Fruit fly (Drosophila melanogaster): ENCODE results near the gene ND-ASHI.

ND-ASHI gene

dm6 chrX:6654198-6654831, 24.6 kb downstream of the ND-ASHI start, which contains the start of the genes CG3226 and Cdc7 (continued):
- no peak for TF ChIP-seq CG16815 (GFP tag; optimal IDR thresholded peaks at IDR 0.05)
- TF ChIP-seq CG3726 (GFP tag; IDR thresholded peaks at IDR 0.05): no peak
- peak; percentile 61 for TF ChIP-seq D19B (GFP tag; optimal IDR thresholded peaks at IDR 0.05)
- TF ChIP-seq eyg (GFP tag; optimal IDR thresholded peaks at IDR 0.05): peak; percentile 17
- no peak; the same call in 3 of the 4 replicates for TF ChIP-seq Gug (GFP tag; IDR thresholded peaks at IDR 0.05)
- TF ChIP-seq CG10321 (GFP tag; IDR thresholded peaks at IDR 0.05): peak; percentile 39; the same call in 1 of the 2 replicates
- TF ChIP-seq NC2α (GFP tag; optimal IDR thresholded peaks at IDR 0.05): no peak
- peak; percentile 48 for TF ChIP-seq az2 (GFP tag; optimal IDR thresholded peaks at IDR 0.05)
- peak; percentile 46 for TF ChIP-seq CG9609 (GFP tag; optimal IDR thresholded peaks at IDR 0.05)
- peak; percentile 38 for TF ChIP-seq pb (GFP tag; optimal IDR thresholded peaks at IDR 0.05)
- peak; percentile 75 for TF ChIP-seq BEAF-32 (GFP tag; optimal IDR thresholded peaks at IDR 0.05)
- peak; percentile 37; the same call in 1 of the 2 replicates for TF ChIP-seq CG11247 (GFP tag; IDR thresholded peaks at IDR 0.05)
- TF ChIP-seq Neu2 (GFP tag; optimal IDR thresholded peaks at IDR 0.05; ENCODE audit: borderline replicate concordance): no peak
- peak; percentile 63; the same call in 1 of the 2 replicates for TF ChIP-seq hbn (GFP tag; IDR thresholded peaks at IDR 0.05; ENCODE audit: partially characterized antibody)
- peak; percentile 73 for TF ChIP-seq CG10431 (GFP tag; optimal IDR thresholded peaks at IDR 0.05)
- 0 out of 2 replicates have a peak, but pooled peaks have one; percentile 49 for TF ChIP-seq ttk (GFP tag; IDR thresholded peaks at IDR 0.05)
- peak; percentile 46; the same call in 1 of the 2 replicates for TF ChIP-seq CG14014 (GFP tag; IDR thresholded peaks at IDR 0.05)
- peak; percentile 54; the same call in 1 of the 3 replicates for TF ChIP-seq H15 (GFP tag; IDR thresholded peaks at IDR 0.05)
- TF ChIP-seq CG11456 (GFP tag; IDR thresholded peaks at IDR 0.05): peak; percentile 78; the same call in 2 of the 3 replicates
- TF ChIP-seq CG15601 (tag; optimal IDR thresholded peaks at IDR 0.05): peak; percentile 71
- peak; percentile 52 for TF ChIP-seq trem (tag; optimal IDR thresholded peaks at IDR 0.05)
- TF ChIP-seq Hey (tag; optimal IDR thresholded peaks at IDR 0.05): peak; percentile 40
- TF ChIP-seq knrl (GFP tag; IDR thresholded peaks at IDR 0.05; ENCODE audit: partially characterized antibody): peak; percentile 75
- no peak for TF ChIP-seq Kr (GFP tag; optimal IDR thresholded peaks at IDR 0.05)
- TF ChIP-seq CTCF (GFP tag; optimal IDR thresholded peaks at IDR 0.05): peak; percentile 48
- TF ChIP-seq ind (GFP tag; optimal IDR thresholded peaks at IDR 0.05): peak; percentile 26
- TF ChIP-seq bab2 (GFP tag; optimal IDR thresholded peaks at IDR 0.05): peak; percentile 35
- TF ChIP-seq CG12219 (GFP tag; optimal IDR thresholded peaks at IDR 0.05): peak; percentile 49
- peak; percentile 25 to 46 for TF ChIP-seq dpn (GFP tag; optimal IDR thresholded peaks at IDR 0.05)
- TF ChIP-seq CG14860 (GFP tag; IDR thresholded peaks at IDR 0.05; ENCODE audit: partially characterized antibody): peak; percentile 56
- TF ChIP-seq Rfx (GFP tag; IDR thresholded peaks at IDR 0.05): peak; percentile 83
- peak; percentile 51 for TF ChIP-seq tio (GFP tag; optimal IDR thresholded peaks at IDR 0.05)
- peak; percentile 42; the same call in 1 of the 2 replicates for TF ChIP-seq ara (GFP tag; IDR thresholded peaks at IDR 0.05)
- peak; percentile 87 for TF ChIP-seq NfI (GFP tag; optimal IDR thresholded peaks at IDR 0.05)
- TF ChIP-seq wek (GFP tag; optimal IDR thresholded peaks at IDR 0.05): peak; percentile 74
- TF ChIP-seq disco-r (GFP tag; optimal IDR thresholded peaks at IDR 0.05): peak; percentile 10
- TF ChIP-seq klu (GFP tag; IDR thresholded peaks at IDR 0.05): no peak
- no peak for TF ChIP-seq Lpt (GFP tag; optimal IDR thresholded peaks at IDR 0.05)
- TF ChIP-seq Ets65A (GFP tag): peak; percentile 93
- TF ChIP-seq vnd (GFP tag; IDR thresholded peaks at IDR 0.05; ENCODE audit: partially characterized antibody): peak; percentile 58; the same call in 2 of the 3 replicates
- TF ChIP-seq CG9437 (GFP tag; optimal IDR thresholded peaks at IDR 0.05): peak; percentile 69
- TF ChIP-seq rib (GFP tag; IDR thresholded peaks at IDR 0.05): 0 out of 2 replicates have a peak, but pooled peaks have one; percentile 21
- no peak for TF ChIP-seq Doc2 (GFP tag; IDR thresholded peaks at IDR 0.05)
- TF ChIP-seq CG42726 (GFP tag; IDR thresholded peaks at IDR 0.05; ENCODE audit: partially characterized antibody): peak; percentile 83
- peak; percentile 47 for TF ChIP-seq tap (tag; optimal IDR thresholded peaks at IDR 0.05)
- TF ChIP-seq zfh2 (GFP tag; optimal IDR thresholded peaks at IDR 0.05): no peak
- peak in 1 of 2 experiments; percentile 66 for TF ChIP-seq insv (GFP tag; optimal IDR thresholded peaks at IDR 0.05)
- TF ChIP-seq CG10209 (GFP tag; optimal IDR thresholded peaks at IDR 0.05): peak; percentile 74
- TF ChIP-seq dm (GFP tag; optimal IDR thresholded peaks at IDR 0.05): peak; percentile 35
- 0 out of 2 replicates have a peak, but pooled peaks have one; percentile 55 for TF ChIP-seq chm (GFP tag; IDR thresholded peaks at IDR 0.05)

Data from whole organism, embryonic.